Fruit fly (Drosophila melanogaster) whole organism, embryonic: ENCODE results near the gene CG6511.

Experiments
- Awh ChIP-seq: fragments of 200-800 bp; sonication (Bioruptor generic); IDR thresholded peaks from 2 replicates; pipeline ENCODE4, ENCODE4 v1.3.6; 2022; ENCODE audit warnings: missing biosample characterization, missing genetic modification characterization
- Blimp-1 ChIP-seq: fragments of 200-800 bp; sonication (Bioruptor generic); optimal IDR thresholded peaks from 3 replicates; lab custom pipeline; 2018; ENCODE audit warnings: missing biosample characterization, missing genetic modification characterization, mild to moderate bottlenecking, moderate library complexity, missing genetic modification reagents
- CG11456 ChIP-seq: fragments of 200-800 bp; sonication (Bioruptor generic); IDR thresholded peaks from 3 replicates; pipeline ENCODE4 v1.3.6; 2022; ENCODE audit warnings: missing biosample characterization, missing genetic modification characterization
- CG12769 ChIP-seq: fragments of 200-800 bp; sonication (Bioruptor generic); optimal IDR thresholded peaks from 2 replicates; lab custom pipeline; 2019; ENCODE audit warnings: missing biosample characterization, mild to moderate bottlenecking, missing genetic modification characterization, moderate library complexity
- CG13123 ChIP-seq: fragments of 200-800 bp; sonication (Bioruptor generic); optimal IDR thresholded peaks from 2 replicates; lab custom pipeline; 2016; ENCODE audit warnings: missing biosample characterization, missing genetic modification characterization
- CG17829 ChIP-seq: fragments of 200-800 bp; optimal IDR thresholded peaks from 2 replicates; lab custom pipeline; 2019; ENCODE audit warnings: missing biosample characterization, mild to moderate bottlenecking, missing genetic modification characterization, moderate library complexity
- CG18764 ChIP-seq: fragments of 200-800 bp; sonication (Bioruptor generic); optimal IDR thresholded peaks from 3 replicates; lab custom pipeline; 2016; ENCODE audit warnings: missing biosample characterization, missing genetic modification characterization
- CG6765 ChIP-seq: fragments of 200-800 bp; sonication (Bioruptor generic); optimal IDR thresholded peaks from 3 replicates; lab custom pipeline; 2017; ENCODE audit warnings: missing biosample characterization, mild to moderate bottlenecking, missing genetic modification characterization
- CG7963 ChIP-seq: fragments of 200-800 bp; sonication (Bioruptor generic); IDR thresholded peaks from 3 replicates; pipeline ENCODE4 v1.3.6; 2022; ENCODE audit warnings: missing biosample characterization, missing genetic modification characterization; ENCODE audit not compliant: partially characterized antibody
- CG7987 ChIP-seq: fragments of 200-800 bp; sonication (Bioruptor generic); optimal IDR thresholded peaks from 2 replicates; lab custom pipeline; 2018; ENCODE audit warnings: missing biosample characterization, mild to moderate bottlenecking, missing genetic modification characterization, moderate library complexity
- CG8281 ChIP-seq: fragments of 200-800 bp; sonication (Bioruptor generic); optimal IDR thresholded peaks from 2 replicates; lab custom pipeline; 2018; ENCODE audit warnings: missing biosample characterization, mild to moderate bottlenecking, missing genetic modification characterization, moderate library complexity
- CG8388 ChIP-seq: fragments of 200-800 bp; sonication (Bioruptor generic); optimal IDR thresholded peaks from 2 replicates; lab custom pipeline; 2019; ENCODE audit warnings: missing biosample characterization, mild to moderate bottlenecking, missing genetic modification characterization, moderate library complexity
- CG9727 ChIP-seq: fragments of 200-800 bp; sonication (Bioruptor generic); optimal IDR thresholded peaks from 3 replicates; lab custom pipeline; 2017; ENCODE audit warnings: missing biosample characterization, mild to moderate bottlenecking, missing genetic modification characterization
- CG9932 ChIP-seq: fragments of 200-800 bp; sonication (Bioruptor generic); IDR thresholded peaks from 2 replicates; pipeline ENCODE4 v1.3.6; 2022; ENCODE audit warnings: missing biosample characterization, missing genetic modification characterization
- D ChIP-seq, 2 experiments: fragments of 200-800 bp in 1 of 2; fragments of >200 bp in 1 of 2; sonication (Bioruptor generic) in 1 of 2; optimal IDR thresholded peaks; 2 replicates in 1 of 2; 3 replicates in 1 of 2; lab custom pipeline; 2017; ENCODE audit warnings: mild to moderate bottlenecking in 1 of 2, missing biosample characterization in 1 of 2, missing genetic modification characterization in 1 of 2, missing genetic modification reagents in 1 of 2
- Dbx ChIP-seq: fragments of 200-800 bp; sonication (Bioruptor generic); IDR thresholded peaks from 3 replicates; pipeline ENCODE4 v1.3.6; 2022; ENCODE audit warnings: missing biosample characterization, missing genetic modification characterization
- Dref ChIP-seq: fragments of 200-800 bp; sonication (Bioruptor generic); IDR thresholded peaks from 2 replicates; pipeline ENCODE4 v1.3.6; 2022; ENCODE audit warnings: missing biosample characterization, missing genetic modification characterization
- E2f1 ChIP-seq: fragments of 200-800 bp; sonication (Bioruptor generic); IDR thresholded peaks from 2 replicates; pipeline ENCODE4 v1.3.6; 2022; ENCODE audit warnings: missing biosample characterization, missing genetic modification characterization
- Ets65A ChIP-seq: fragments of 200-800 bp; sonication (Bioruptor generic); peaks from one replicate; lab custom pipeline; 2016; ENCODE audit warnings: missing biosample characterization, missing genetic modification characterization
- Fer3 ChIP-seq: fragments of 200-800 bp; sonication (Bioruptor generic); optimal IDR thresholded peaks from 2 replicates; lab custom pipeline; 2018; ENCODE audit warnings: missing biosample characterization, mild to moderate bottlenecking, missing genetic modification characterization, moderate library complexity
- HHEX ChIP-seq: fragments of 200-800 bp; sonication (Bioruptor generic); optimal IDR thresholded peaks from 3 replicates; lab custom pipeline; 2017; ENCODE audit warnings: missing biosample characterization, mild to moderate bottlenecking, missing genetic modification characterization, missing genetic modification reagents
- HLH3B ChIP-seq: fragments of 200-800 bp; sonication (Bioruptor generic); IDR thresholded peaks from 2 replicates; pipeline ENCODE4 v1.3.6; 2022; ENCODE audit warnings: missing biosample characterization, missing genetic modification characterization
- Hey ChIP-seq: fragments of 200-800 bp; sonication (Bioruptor generic); optimal IDR thresholded peaks from 3 replicates; lab custom pipeline; 2018; ENCODE audit warnings: missing biosample characterization, mild to moderate bottlenecking, missing genetic modification characterization
- Hr51 ChIP-seq, 2 experiments: fragments of 200-800 bp; sonication (Bioruptor generic); optimal IDR thresholded peaks; 2 replicates in 1 of 2; 3 replicates in 1 of 2; lab custom pipeline; 2016 to 2018; ENCODE audit warnings: missing biosample characterization in 2 of 2, missing genetic modification characterization in 2 of 2, mild to moderate bottlenecking in 1 of 2, moderate library complexity in 1 of 2
- Jarid2 ChIP-seq: fragments of 200-800 bp; sonication (Bioruptor generic); optimal IDR thresholded peaks from 3 replicates; lab custom pipeline; 2017; ENCODE audit warnings: mild to moderate bottlenecking, missing biosample characterization, missing genetic modification reagents, missing genetic modification characterization
- Med ChIP-seq: fragments of 200-800 bp; sonication (Bioruptor generic); peaks from one replicate; lab custom pipeline; 2016; ENCODE audit warnings: missing biosample characterization, missing genetic modification characterization, mild to moderate bottlenecking, inconsistent platforms, moderate library complexity
- NFAT ChIP-seq: fragments of 200-800 bp; sonication (Bioruptor generic); IDR thresholded peaks from 2 replicates; pipeline ENCODE4 v1.3.6; 2022; ENCODE audit warnings: missing biosample characterization, missing genetic modification characterization
- ash1 ChIP-seq: fragments of 200-800 bp; sonication (Bioruptor generic); optimal IDR thresholded peaks from 2 replicates; lab custom pipeline; 2018; ENCODE audit warnings: missing biosample characterization, mild to moderate bottlenecking, missing genetic modification characterization
- chinmo ChIP-seq: fragments of 200-800 bp; sonication (Bioruptor generic); IDR thresholded peaks from 4 replicates; pipeline ENCODE4 v1.3.6; 2022; ENCODE audit warnings: missing biosample characterization, missing genetic modification characterization; ENCODE audit not compliant: partially characterized antibody
- cwo ChIP-seq: fragments of 200-800 bp; sonication (Bioruptor generic); optimal IDR thresholded peaks from 3 replicates; lab custom pipeline; 2017; ENCODE audit warnings: missing biosample characterization, missing genetic modification characterization, mild to moderate bottlenecking, moderate library complexity, missing genetic modification reagents
- dm ChIP-seq: fragments of 200-800 bp; sonication (Bioruptor generic); optimal IDR thresholded peaks from 3 replicates; lab custom pipeline; 2016; ENCODE audit warnings: missing biosample characterization, missing genetic modification characterization
- ewg ChIP-seq: fragments of 200-800 bp; sonication (Bioruptor generic); optimal IDR thresholded peaks from 3 replicates; lab custom pipeline; 2017; ENCODE audit warnings: mild to moderate bottlenecking, missing biosample characterization, missing genetic modification reagents, missing genetic modification characterization
- lov ChIP-seq, 2 experiments: fragments of 200-800 bp in 1 of 2; fragments of >200 bp in 1 of 2; sonication (Bioruptor generic) in 1 of 2; IDR thresholded peaks in 1 of 2; optimal IDR thresholded peaks in 1 of 2; 2 replicates in 1 of 2; 3 replicates in 1 of 2; pipeline versions ENCODE4 v1.3.6 to Lab custom; 2017 to 2022; ENCODE audit warnings: missing biosample characterization in 1 of 2, missing genetic modification characterization in 1 of 2
- pum ChIP-seq: fragments of 200-800 bp; sonication (Bioruptor generic); optimal IDR thresholded peaks from 2 replicates; lab custom pipeline; 2016; ENCODE audit warnings: missing biosample characterization, missing genetic modification characterization
- rib ChIP-seq: fragments of 200-800 bp; sonication (Bioruptor generic); IDR thresholded peaks from 2 replicates; pipeline ENCODE4 v1.3.6; 2022; ENCODE audit warnings: missing biosample characterization, missing genetic modification characterization
- sd ChIP-seq: fragments of 200-800 bp; sonication (Bioruptor generic); optimal IDR thresholded peaks from 3 replicates; lab custom pipeline; 2018; ENCODE audit warnings: missing biosample characterization, mild to moderate bottlenecking, missing genetic modification characterization, moderate library complexity
- sr ChIP-seq: fragments of 200-800 bp; sonication (Bioruptor generic); IDR thresholded peaks from 3 replicates; pipeline ENCODE4 v1.3.6; 2022; ENCODE audit warnings: missing biosample characterization, missing genetic modification characterization
- usp ChIP-seq: fragments of >200 bp; optimal IDR thresholded peaks from 2 replicates; lab custom pipeline; 2017; ENCODE audit warnings: missing biosample characterization, missing genetic modification characterization

Gene CG6511

DNA sequence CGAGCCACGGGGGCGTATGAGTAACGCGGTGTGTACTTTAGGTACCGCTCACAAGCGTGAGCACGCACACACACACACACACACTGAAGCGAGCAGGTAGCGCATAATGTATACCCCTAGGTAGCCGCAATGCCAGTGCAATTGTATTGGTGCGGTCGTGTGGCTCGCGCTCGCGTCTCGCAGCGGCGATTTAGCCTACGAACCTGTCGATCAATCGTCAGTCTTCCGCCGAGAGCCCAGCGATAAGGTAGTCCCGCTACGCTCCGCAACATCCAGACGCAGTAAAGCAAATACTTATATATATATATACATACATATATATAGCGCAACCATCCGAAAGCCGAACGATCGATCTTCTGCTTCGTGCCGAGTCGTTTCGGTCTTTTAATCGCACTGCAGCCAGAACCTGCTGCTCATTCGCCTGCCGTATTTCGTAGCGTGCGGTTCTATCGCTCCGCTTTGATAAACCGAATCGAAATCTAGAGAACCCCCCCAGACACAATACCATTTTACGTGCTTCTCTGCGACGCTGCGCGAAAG, 45.5 kb upstream of the CG6511 start, which contains the start of gene hry (continued):
- peak; percentile 62 for TF ChIP-seq CG7987 (GFP tag; lab: Kevin White, UChicago)
- peak; percentile 58 for TF ChIP-seq Hey (tag; lab: Kevin White, UChicago)
- TF ChIP-seq sd: peak; percentile 88
- TF ChIP-seq HHEX (GFP tag; lab: Kevin White, UChicago): peak; percentile 25
- peak; percentile 86 for TF ChIP-seq CG17829
- TF ChIP-seq dm (GFP tag; lab: Kevin White, UChicago): no peak
- no peak for TF ChIP-seq usp (GFP tag; lab: Kevin White, UChicago)
- TF ChIP-seq CG9727 (GFP tag; lab: Kevin White, UChicago): peak; percentile 21
- TF ChIP-seq Awh (GFP tag; lab: Robert Waterston, UW): peak; percentile 75; the same call in 1 of the 2 replicates
- TF ChIP-seq Blimp-1 (GFP tag; lab: Kevin White, UChicago): peak; percentile 92
- peak; percentile 92 for TF ChIP-seq cwo (GFP tag; lab: Kevin White, UChicago)

DNA sequence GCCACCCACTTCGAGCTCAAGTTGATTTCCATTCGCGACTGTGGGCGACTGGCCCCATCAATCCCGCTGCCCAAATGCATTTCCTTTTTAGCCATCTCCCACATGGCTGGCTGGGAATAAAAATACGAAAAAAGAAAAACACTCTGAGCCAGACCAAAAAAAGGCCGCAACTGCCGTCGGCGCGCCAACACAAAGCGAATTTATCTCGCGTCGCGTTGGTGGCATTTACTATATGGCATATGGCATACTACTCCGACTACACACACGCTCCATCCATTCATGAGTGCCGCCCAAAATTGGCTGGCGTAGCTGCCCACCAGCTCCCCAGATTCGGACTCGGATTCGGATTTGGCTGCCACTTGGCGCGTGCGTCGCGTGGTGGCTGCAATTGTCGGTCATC, 44.6 kb upstream of the CG6511 start:
- TF ChIP-seq rib (GFP tag; lab: Robert Waterston, UW) (0 out of 2 replicates have a peak, but pooled peaks have one; percentile 25), CG12769 (tag; lab: Kevin White, UChicago) (peak; percentile 46), Fer3 (no peak), Hr51 (GFP tag; optimal IDR thresholded peaks at IDR 0.05; lab: Kevin White, UChicago) (no peak), HLH3B (GFP tag; lab: Robert Waterston, UW) (no peak), D (optimal IDR thresholded peaks at IDR 0.05; lab: Kevin White, UChicago) (no peak), D (GFP tag; optimal IDR thresholded peaks at IDR 0.05; lab: Kevin White, UChicago) (no peak), Dbx (GFP tag; lab: Robert Waterston, UW) (peak; percentile 47; the same call in 1 of the 3 replicates), Med (GFP tag; lab: Kevin White, UChicago) (peak; percentile 62), CG9932 (GFP tag; lab: Robert Waterston, UW) (0 out of 2 replicates have a peak, but pooled peaks have one; percentile 15), chinmo (GFP tag; lab: Robert Waterston, UW) (0 out of 4 replicates have a peak, but pooled peaks have one; percentile 6), E2f1 (GFP tag; lab: Robert Waterston, UW) (no peak), CG8281 (no peak), CG6765 (peak; percentile 8), CG18764 (no peak), sr (peak; percentile 76; the same call in 2 of the 3 replicates), Jarid2 (GFP tag; lab: Kevin White, UChicago) (no peak), CG7963 (GFP tag; lab: Robert Waterston, UW) (no peak)

DNA sequence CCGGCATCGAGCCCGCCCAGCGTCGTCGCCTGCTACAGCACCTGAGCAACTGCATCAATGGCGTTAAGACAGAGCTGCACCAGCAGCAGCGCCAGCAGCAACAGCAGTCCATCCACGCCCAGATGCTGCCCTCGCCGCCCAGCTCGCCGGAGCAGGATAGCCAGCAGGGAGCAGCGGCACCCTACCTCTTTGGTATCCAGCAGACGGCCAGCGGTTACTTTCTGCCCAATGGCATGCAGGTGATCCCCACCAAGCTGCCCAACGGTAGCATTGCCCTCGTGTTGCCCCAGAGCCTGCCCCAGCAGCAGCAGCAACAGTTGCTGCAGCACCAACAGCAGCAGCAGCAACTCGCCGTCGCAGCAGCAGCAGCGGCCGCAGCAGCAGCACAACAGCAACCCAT, 43.4 kb upstream of the CG6511 start:
- TF ChIP-seq ash1 (GFP tag; lab: Kevin White, UChicago): no peak
- TF ChIP-seq pum (GFP tag; lab: Kevin White, UChicago): no peak
- TF ChIP-seq CG8388 (GFP tag; lab: Kevin White, UChicago): no peak
- TF ChIP-seq ewg (GFP tag; lab: Kevin White, UChicago): no peak
- TF ChIP-seq CG13123 (GFP tag; lab: Kevin White, UChicago): no peak
- TF ChIP-seq CG11456 (GFP tag; lab: Robert Waterston, UW): 0 out of 3 replicates have a peak, but pooled peaks have one; percentile 38
- TF ChIP-seq Ets65A (GFP tag; lab: Kevin White, UChicago): peak; percentile 77
- TF ChIP-seq lov (optimal IDR thresholded peaks at IDR 0.05; lab: Kevin White, UChicago): no peak
- TF ChIP-seq lov (GFP tag; IDR thresholded peaks at IDR 0.05; lab: Robert Waterston, UW): 0 out of 3 replicates have a peak, but pooled peaks have one; percentile 10
- TF ChIP-seq Med (GFP tag; lab: Kevin White, UChicago): peak; percentile 32
- no peak for TF ChIP-seq Dref
- TF ChIP-seq NFAT (GFP tag; lab: Robert Waterston, UW): 0 out of 2 replicates have a peak, but pooled peaks have one; percentile 8
